Worm (Caenorhabditis elegans) whole organism, L2 larva: Measurements from ENCODE around the gene akt-2.

Source experiments
- C34F6.9 ChIP-seq: fragments of 150-350 bp; optimal IDR thresholded peaks from 2 replicates; lab custom pipeline; 2014; ENCODE audit warnings: missing biosample characterization, missing genetic modification characterization
- F13H6.1 ChIP-seq: sonication (generic microtip); optimal IDR thresholded peaks from 2 replicates; lab custom pipeline; 2016; ENCODE audit warnings: missing genetic modification characterization, missing compliant biosample characterization
- R02D3.7 ChIP-seq: fragments of 150-350 bp; optimal IDR thresholded peaks from 2 replicates; lab custom pipeline; 2014; ENCODE audit warnings: missing biosample characterization, missing genetic modification characterization
- Y55F3AM.14 ChIP-seq: fragments of 200-800 bp; sonication (Bioruptor generic); optimal IDR thresholded peaks from 2 replicates; lab custom pipeline; 2018; ENCODE audit warnings: mild to moderate bottlenecking, missing genetic modification characterization, missing compliant biosample characterization
- ZK546.5 ChIP-seq: sonication (generic microtip); optimal IDR thresholded peaks from 2 replicates; lab custom pipeline; 2017; ENCODE audit warnings: missing biosample characterization, missing genetic modification characterization
- alr-1 ChIP-seq: fragments of 150-350 bp; optimal IDR thresholded peaks from 2 replicates; lab custom pipeline; 2014; ENCODE audit warnings: missing biosample characterization, missing genetic modification characterization
- aly-2 ChIP-seq: fragments of 150-350 bp; optimal IDR thresholded peaks from 2 replicates; lab custom pipeline; 2014; ENCODE audit warnings: missing biosample characterization, missing genetic modification characterization
- ama-1 ChIP-seq: fragments of 150-350 bp; optimal IDR thresholded peaks from 2 replicates; lab custom pipeline; 2018; ENCODE audit warnings: inconsistent platforms
- blmp-1 ChIP-seq: sonication (generic microtip); optimal IDR thresholded peaks from 2 replicates; lab custom pipeline; 2017; ENCODE audit warnings: missing genetic modification characterization, mild to moderate bottlenecking, missing compliant biosample characterization, antibody characterized with exemption, moderate library complexity; ENCODE audit not compliant: insufficient read depth
- ceh-82 ChIP-seq: fragments of 150-350 bp; optimal IDR thresholded peaks from 2 replicates; lab custom pipeline; 2014; ENCODE audit warnings: missing biosample characterization, missing genetic modification characterization
- crh-2 ChIP-seq: sonication (generic microtip); optimal IDR thresholded peaks from 2 replicates; lab custom pipeline; 2017; ENCODE audit warnings: missing biosample characterization, missing genetic modification characterization
- dmd-4 ChIP-seq: sonication (generic microtip); optimal IDR thresholded peaks from 2 replicates; lab custom pipeline; 2017; ENCODE audit warnings: missing biosample characterization, missing genetic modification characterization
- egl-27 ChIP-seq: sonication (generic microtip); optimal IDR thresholded peaks from 3 replicates; lab custom pipeline; 2017; ENCODE audit warnings: missing biosample characterization, missing genetic modification reagents, missing genetic modification characterization
- elt-1 ChIP-seq: fragments of 150-350 bp; optimal IDR thresholded peaks from 2 replicates; lab custom pipeline; 2014; ENCODE audit warnings: missing biosample characterization, missing genetic modification characterization
- elt-3 ChIP-seq: sonication (generic microtip); optimal IDR thresholded peaks from 2 replicates; lab custom pipeline; 2017; ENCODE audit warnings: missing biosample characterization, missing genetic modification characterization
- fos-1 ChIP-seq: fragments of 150-350 bp; optimal IDR thresholded peaks from 2 replicates; lab custom pipeline; 2014; ENCODE audit warnings: missing biosample characterization, missing genetic modification characterization
- gmeb-1 ChIP-seq: fragments of 150-350 bp; optimal IDR thresholded peaks from 2 replicates; lab custom pipeline; 2014; ENCODE audit warnings: missing biosample characterization, missing genetic modification characterization
- lin-11 ChIP-seq: fragments of 150-350 bp; sonication (generic microtip); optimal IDR thresholded peaks from 2 replicates; lab custom pipeline; 2014; ENCODE audit warnings: missing biosample characterization, missing genetic modification characterization, inconsistent platforms, mixed read lengths
- lin-13 ChIP-seq: fragments of 150-350 bp; optimal IDR thresholded peaks from 2 replicates; lab custom pipeline; 2014; ENCODE audit warnings: missing biosample characterization, missing genetic modification reagents, missing genetic modification characterization
- lin-39 ChIP-seq: fragments of 150-350 bp; optimal IDR thresholded peaks from 2 replicates; lab custom pipeline; 2014; ENCODE audit warnings: missing biosample characterization, missing genetic modification reagents, missing genetic modification characterization
- lsy-2 ChIP-seq, 2 experiments: fragments of 150-350 bp in 1 of 2; sonication (generic microtip) in 1 of 2; optimal IDR thresholded peaks; 2 replicates each; lab custom pipeline; 2014 to 2017; ENCODE audit warnings: missing biosample characterization in 2 of 2, missing genetic modification characterization in 2 of 2
- mbf-1 ChIP-seq: sonication (generic microtip); optimal IDR thresholded peaks from 2 replicates; lab custom pipeline; 2017; ENCODE audit warnings: missing biosample characterization, missing genetic modification characterization
- mdl-1 ChIP-seq, 2 experiments: fragments of 150-350 bp in 1 of 2; sonication (generic microtip) in 1 of 2; optimal IDR thresholded peaks; 2 replicates each; lab custom pipeline; 2017; ENCODE audit warnings: missing biosample characterization in 2 of 2, missing genetic modification characterization in 2 of 2
- nhr-10 ChIP-seq: sonication (generic microtip); optimal IDR thresholded peaks from 2 replicates; lab custom pipeline; 2017; ENCODE audit warnings: missing biosample characterization, missing genetic modification characterization
- nhr-11 ChIP-seq: fragments of 150-350 bp; optimal IDR thresholded peaks from 2 replicates; lab custom pipeline; 2014; ENCODE audit warnings: missing biosample characterization, missing genetic modification characterization
- nhr-12 ChIP-seq: fragments of 150-350 bp; optimal IDR thresholded peaks from 2 replicates; lab custom pipeline; 2014; ENCODE audit warnings: missing biosample characterization, missing genetic modification characterization
- nhr-129 ChIP-seq: fragments of 150-350 bp; optimal IDR thresholded peaks from 2 replicates; lab custom pipeline; 2014; ENCODE audit warnings: missing biosample characterization, missing genetic modification characterization
- nhr-21 ChIP-seq: fragments of 150-350 bp; optimal IDR thresholded peaks from 2 replicates; lab custom pipeline; 2014; ENCODE audit warnings: missing biosample characterization, missing genetic modification characterization
- nhr-23 ChIP-seq: fragments of 150-350 bp; optimal IDR thresholded peaks from 2 replicates; lab custom pipeline; 2014; ENCODE audit warnings: missing biosample characterization, missing genetic modification reagents, missing genetic modification characterization
- nhr-237 ChIP-seq: fragments of 150-350 bp; optimal IDR thresholded peaks from 2 replicates; lab custom pipeline; 2014; ENCODE audit warnings: missing biosample characterization, missing genetic modification characterization
- nhr-25 ChIP-seq: fragments of 150-350 bp; sonication (generic microtip); optimal IDR thresholded peaks from 3 replicates; lab custom pipeline; 2014; ENCODE audit warnings: missing biosample characterization, missing genetic modification characterization
- nhr-6 ChIP-seq: fragments of 150-350 bp; optimal IDR thresholded peaks from 2 replicates; lab custom pipeline; 2014; ENCODE audit warnings: missing biosample characterization, missing genetic modification characterization
- nhr-77 ChIP-seq: fragments of 150-350 bp; optimal IDR thresholded peaks from 2 replicates; lab custom pipeline; 2014; ENCODE audit warnings: missing biosample characterization, missing genetic modification characterization
- peb-1 ChIP-seq: fragments of 150-350 bp; optimal IDR thresholded peaks from 2 replicates; lab custom pipeline; 2014; ENCODE audit warnings: missing biosample characterization, missing genetic modification characterization
- sem-4 ChIP-seq: fragments of 150-350 bp; optimal IDR thresholded peaks from 2 replicates; lab custom pipeline; 2014; ENCODE audit warnings: missing biosample characterization, missing genetic modification reagents, missing genetic modification characterization
- skn-1 ChIP-seq: sonication (generic microtip); optimal IDR thresholded peaks from 2 replicates; lab custom pipeline; 2017; ENCODE audit warnings: missing biosample characterization, missing genetic modification characterization
- sma-3 ChIP-seq: sonication (generic microtip); optimal IDR thresholded peaks from 2 replicates; lab custom pipeline; 2016; ENCODE audit warnings: missing genetic modification reagents, missing genetic modification characterization, missing compliant biosample characterization
- sma-9 ChIP-seq, 2 experiments: fragments of 150-350 bp in 1 of 2; sonication (generic microtip) in 1 of 2; optimal IDR thresholded peaks; 2 replicates each; lab custom pipeline; 2014 to 2016; ENCODE audit warnings: missing genetic modification characterization in 2 of 2, mild to moderate bottlenecking in 1 of 2, missing biosample characterization in 1 of 2, missing compliant biosample characterization in 1 of 2, missing genetic modification reagents in 1 of 2, moderate library complexity in 1 of 2
- snpc-4 ChIP-seq: fragments of 150-350 bp; optimal IDR thresholded peaks from 2 replicates; lab custom pipeline; 2014; ENCODE audit warnings: missing biosample characterization, missing genetic modification characterization
- unc-39 ChIP-seq: fragments of 150-350 bp; optimal IDR thresholded peaks from 2 replicates; lab custom pipeline; 2014; ENCODE audit warnings: missing biosample characterization, missing genetic modification characterization
- unc-62 ChIP-seq: fragments of 150-350 bp; optimal IDR thresholded peaks from 2 replicates; lab custom pipeline; 2014; ENCODE audit warnings: missing biosample characterization, missing genetic modification reagents, missing genetic modification characterization
- zag-1 ChIP-seq: fragments of 150-350 bp; optimal IDR thresholded peaks from 2 replicates; lab custom pipeline; 2014; ENCODE audit warnings: missing biosample characterization, missing genetic modification characterization
- ztf-1 ChIP-seq: fragments of 200-800 bp; sonication (Bioruptor generic); conservative IDR thresholded peaks from 2 replicates; pipeline ENCODE4 v1.3.6; 2022; ENCODE audit warnings: missing genetic modification characterization, missing compliant biosample characterization
- ztf-11 ChIP-seq: sonication (generic microtip); optimal IDR thresholded peaks from 2 replicates; lab custom pipeline; 2017; ENCODE audit warnings: missing biosample characterization, missing genetic modification characterization

Gene akt-2

ce11 chrX:14147400-14147799 lies at the start of gene akt-2:
akt-2 (plus strand) TSS chrX:14147700.
- TF ChIP-seq zag-1, result no peak
- no peak for TF ChIP-seq sma-9 (GFP tag; optimal IDR thresholded peaks at IDR 0.05; lab: Kevin White, UChicago)
- no peak for TF ChIP-seq sma-9 (tag; optimal IDR thresholded peaks at IDR 0.05; lab: Kevin White, UChicago)
- no peak for TF ChIP-seq nhr-129 (tag; lab: Kevin White, UChicago)
- TF ChIP-seq lin-39 (tag; lab: Kevin White, UChicago), result no peak
- TF ChIP-seq fos-1 (tag; lab: Kevin White, UChicago), result no peak
- TF ChIP-seq ama-1 (lab: Kevin White, UChicago), result no peak
- no peak for TF ChIP-seq sem-4 (tag; lab: Kevin White, UChicago)
- TF ChIP-seq egl-27, result no peak
- TF ChIP-seq nhr-11 (tag; lab: Kevin White, UChicago), result no peak
- no peak for TF ChIP-seq ztf-11 (tag; lab: Kevin White, UChicago)
- TF ChIP-seq nhr-12 (tag; lab: Kevin White, UChicago), result no peak
- TF ChIP-seq dmd-4 (tag; lab: Kevin White, UChicago), result no peak
- no peak for TF ChIP-seq lin-13
- TF ChIP-seq lsy-2 (tag; optimal IDR thresholded peaks at IDR 0.05; lab: Kevin White, UChicago), result no peak
- TF ChIP-seq gmeb-1 (tag; lab: Kevin White, UChicago), result no peak
- TF ChIP-seq elt-3 (tag; lab: Kevin White, UChicago), result no peak
- no peak for TF ChIP-seq ZK546.5 (tag; lab: Kevin White, UChicago)

ce11 chrX:14098618-14099118 lies 48.8 kb upstream of the akt-2 start, which contains the start of gene F16B12.4:
F16B12.4 (minus strand) TSS chrX:14098668.
- TF ChIP-seq skn-1 (no peak), nhr-10 (no peak), alr-1 (tag; lab: Kevin White, UChicago) (no peak), elt-1 (tag; lab: Kevin White, UChicago) (no peak), sma-9 (GFP tag; optimal IDR thresholded peaks at IDR 0.05; lab: Kevin White, UChicago) (no peak), sma-9 (tag; optimal IDR thresholded peaks at IDR 0.05; lab: Kevin White, UChicago) (no peak), lsy-2 (tag; optimal IDR thresholded peaks at IDR 0.05; lab: Kevin White, UChicago) (no peak), zag-1 (no peak), nhr-21 (no peak), nhr-237 (tag; lab: Kevin White, UChicago) (no peak), lin-39 (tag; lab: Kevin White, UChicago) (no peak), fos-1 (tag; lab: Kevin White, UChicago) (no peak), gmeb-1 (tag; lab: Kevin White, UChicago) (no peak), ztf-1 (no peak), nhr-25 (tag; lab: Kevin White, UChicago) (no peak), nhr-6 (tag; lab: Kevin White, UChicago) (no peak), R02D3.7 (tag; lab: Kevin White, UChicago) (no peak), C34F6.9 (tag; lab: Kevin White, UChicago) (no peak), ama-1 (lab: Kevin White, UChicago) (no peak), crh-2 (tag; lab: Kevin White, UChicago) (no peak)

ce11 chrX:14101986-14102385 lies 45.5 kb upstream of the akt-2 start, which contains the start of gene F16B12.6:
F16B12.6 (plus strand) TSS chrX:14102316.
- no peak for TF ChIP-seq unc-62 (GFP tag; lab: Kevin White, UChicago)
- no peak for TF ChIP-seq ceh-82 (tag; lab: Kevin White, UChicago)
- TF ChIP-seq mbf-1 (tag; lab: Kevin White, UChicago), result no peak
- peak; percentile 38 to 84 for TF ChIP-seq lsy-2 (tag; optimal IDR thresholded peaks at IDR 0.05; lab: Kevin White, UChicago)
- TF ChIP-seq peb-1 (tag; lab: Kevin White, UChicago), result no peak
- no peak for TF ChIP-seq nhr-77 (tag; lab: Kevin White, UChicago)
- no peak for TF ChIP-seq ztf-1
- no peak for TF ChIP-seq elt-1 (tag; lab: Kevin White, UChicago)
- TF ChIP-seq elt-3 (tag; lab: Kevin White, UChicago), result no peak
- peak; percentile 56 for TF ChIP-seq sma-9 (GFP tag; optimal IDR thresholded peaks at IDR 0.05; lab: Kevin White, UChicago)
- TF ChIP-seq sma-9 (tag; optimal IDR thresholded peaks at IDR 0.05; lab: Kevin White, UChicago), result no peak
- TF ChIP-seq lin-13, result peak; percentile 85
- TF ChIP-seq nhr-6 (tag; lab: Kevin White, UChicago), result no peak
- no peak for TF ChIP-seq alr-1 (tag; lab: Kevin White, UChicago)
- no peak for TF ChIP-seq nhr-12 (tag; lab: Kevin White, UChicago)
- no peak for TF ChIP-seq nhr-23 (tag; lab: Kevin White, UChicago)
- no peak for TF ChIP-seq unc-39
- no peak for TF ChIP-seq aly-2 (tag; lab: Kevin White, UChicago)
- no peak for TF ChIP-seq ama-1 (lab: Kevin White, UChicago)
- TF ChIP-seq mdl-1 (tag; optimal IDR thresholded peaks at IDR 0.05; lab: Kevin White, UChicago), result no peak
- TF ChIP-seq lin-39 (tag; lab: Kevin White, UChicago), result no peak
- peak; percentile 62 for TF ChIP-seq fos-1 (tag; lab: Kevin White, UChicago)
- no peak for TF ChIP-seq blmp-1
- TF ChIP-seq nhr-237 (tag; lab: Kevin White, UChicago), result no peak
- peak; percentile 56 for TF ChIP-seq egl-27
- no peak for TF ChIP-seq Y55F3AM.14 (GFP tag; lab: Kevin White, UChicago)
- peak; percentile 86 for TF ChIP-seq nhr-129 (tag; lab: Kevin White, UChicago)
- peak; percentile 80 for TF ChIP-seq lin-11
- no peak for TF ChIP-seq ZK546.5 (tag; lab: Kevin White, UChicago)
- TF ChIP-seq F13H6.1 (tag; lab: Kevin White, UChicago), result peak; percentile 70
- peak; percentile 82 for TF ChIP-seq crh-2 (tag; lab: Kevin White, UChicago)
- TF ChIP-seq snpc-4 (tag; lab: Kevin White, UChicago), result peak; percentile 14
- TF ChIP-seq gmeb-1 (tag; lab: Kevin White, UChicago), result peak; percentile 82
- peak; percentile 67 for TF ChIP-seq sma-3 (GFP tag; lab: Kevin White, UChicago)
- peak; percentile 91 for TF ChIP-seq C34F6.9 (tag; lab: Kevin White, UChicago)
- TF ChIP-seq dmd-4 (tag; lab: Kevin White, UChicago), result no peak
- peak; percentile 71 for TF ChIP-seq nhr-21
- peak; percentile 73 for TF ChIP-seq nhr-25 (tag; lab: Kevin White, UChicago)
- no peak for TF ChIP-seq zag-1
